Worm (Caenorhabditis elegans) whole organism, L4/young adult: Measurements from ENCODE around the gene T21D12.12.

ENCODE experiments used
- W03F9.2 ChIP-seq: fragments of 150-350 bp; optimal IDR thresholded peaks from 2 replicates; lab custom pipeline; 2014; ENCODE audit warnings: missing biosample characterization, missing genetic modification characterization
- him-1 ChIP-seq: sonication (generic microtip); optimal IDR thresholded peaks from 2 replicates; lab custom pipeline; 2016; ENCODE audit warnings: missing genotype, missing genetic modification reagents, missing genetic modification characterization, missing compliant biosample characterization

- no peak for TF ChIP-seq W03F9.2 (tag; lab: Kevin White, UChicago)
- no peak for TF ChIP-seq him-1
These were observed 36.5 kb downstream of the T21D12.12 start for ce11 chrIV:302743-303142.
